Fruit fly (Drosophila melanogaster): ENCODE measurements around the gene UQCR-Q.

dm6 chr3L:17513492-17513891, 38.9 kb downstream of the UQCR-Q start:
- TF ChIP-seq Mnt (GFP tag; optimal IDR thresholded peaks at IDR 0.05) (no peak), Clk (GFP tag; optimal IDR thresholded peaks at IDR 0.05) (no peak), kay (GFP tag; ENCODE audit: borderline replicate concordance) (no peak), Hr96 (GFP tag; optimal IDR thresholded peaks at IDR 0.05) (no peak), cnc (optimal IDR thresholded peaks at IDR 0.05) (no peak)
